Worm (Caenorhabditis elegans) whole organism, young adult: ENCODE measurements around the gene F59F5.4.

Experiments
- B0035.1 ChIP-seq: sonication (generic microtip); optimal IDR thresholded peaks from 2 replicates; lab custom pipeline; 2016; ENCODE audit warnings: missing genetic modification characterization, mild to moderate bottlenecking, missing compliant biosample characterization, missing genotype, missing genetic modification reagents
- B0261.1 ChIP-seq: sonication (generic microtip); optimal IDR thresholded peaks from 2 replicates; lab custom pipeline; 2016; ENCODE audit warnings: mild to moderate bottlenecking, missing genetic modification characterization, moderate library complexity, missing compliant biosample characterization
- B0336.3 ChIP-seq: fragments of 200-800 bp; sonication (Bioruptor generic); IDR thresholded peaks from 2 replicates; pipeline ENCODE4 v1.3.6; 2022; ENCODE audit warnings: missing genetic modification characterization, missing compliant biosample characterization
- C06A6.2 ChIP-seq: fragments of 200-800 bp; sonication (Bioruptor generic); conservative IDR thresholded peaks from 2 replicates; pipeline ENCODE4 v1.3.6; 2022; ENCODE audit warnings: missing genetic modification characterization, missing compliant biosample characterization
- C17E4.6 ChIP-seq: fragments of 200-800 bp; sonication (Bioruptor generic); IDR thresholded peaks from 2 replicates; pipeline ENCODE4 v1.3.6; 2022; ENCODE audit warnings: missing genetic modification reagents, missing genetic modification characterization, missing compliant biosample characterization
- F22D6.2 ChIP-seq: sonication (generic microtip); optimal IDR thresholded peaks from 2 replicates; lab custom pipeline; 2016; ENCODE audit warnings: mild to moderate bottlenecking, missing genetic modification characterization, missing compliant biosample characterization
- F23B12.7 ChIP-seq: sonication (generic microtip); optimal IDR thresholded peaks from 2 replicates; lab custom pipeline; 2017; ENCODE audit warnings: missing genetic modification characterization, mild to moderate bottlenecking, missing compliant biosample characterization, antibody characterized with exemption, moderate library complexity; ENCODE audit not compliant: insufficient read depth
- F57A8.1 ChIP-seq: fragments of 200-800 bp; sonication (Bioruptor generic); optimal IDR thresholded peaks from 2 replicates; lab custom pipeline; 2018; ENCODE audit warnings: mild to moderate bottlenecking, missing genetic modification characterization, moderate library complexity, missing compliant biosample characterization
- K12H6.12 ChIP-seq: fragments of 200-800 bp; sonication (Bioruptor generic); optimal IDR thresholded peaks from 2 replicates; lab custom pipeline; 2018; ENCODE audit warnings: mild to moderate bottlenecking, missing genetic modification characterization, missing compliant biosample characterization
- Y56A3A.18 ChIP-seq: fragments of 200-800 bp; sonication (Bioruptor generic); IDR thresholded peaks from 2 replicates; pipeline ENCODE4 v1.3.6; 2022; ENCODE audit warnings: missing genetic modification reagents, missing genetic modification characterization, missing compliant biosample characterization
- Y79H2A.3 ChIP-seq: fragments of 200-800 bp; sonication (Bioruptor generic); conservative IDR thresholded peaks from 2 replicates; pipeline ENCODE4 v1.3.6; 2022; ENCODE audit warnings: missing genetic modification reagents, missing genetic modification characterization, missing compliant biosample characterization
- akir-1 ChIP-seq: fragments of 200-800 bp; sonication (Bioruptor generic); optimal IDR thresholded peaks from 2 replicates; lab custom pipeline; 2018; ENCODE audit warnings: mild to moderate bottlenecking, missing genetic modification characterization, moderate library complexity, missing compliant biosample characterization
- ama-1 ChIP-seq, 3 experiments: fragments of 150-350 bp in 1 of 3; sonication (generic microtip) in 2 of 3; optimal IDR thresholded peaks; 2 replicates each; lab custom pipeline; 2014 to 2018; ENCODE audit warnings: missing biosample characterization in 2 of 3, missing genetic modification characterization in 2 of 3, missing genetic modification reagents in 2 of 3
- atf-7 ChIP-seq: sonication (generic microtip); optimal IDR thresholded peaks from 2 replicates; lab custom pipeline; 2017; ENCODE audit warnings: mild to moderate bottlenecking, missing genetic modification characterization, missing compliant biosample characterization
- attf-5 ChIP-seq: fragments of 200-800 bp; sonication (Bioruptor generic); optimal IDR thresholded peaks from 2 replicates; lab custom pipeline; 2018; ENCODE audit warnings: mild to moderate bottlenecking, missing genetic modification characterization, missing compliant biosample characterization
- bed-2 ChIP-seq: fragments of 200-800 bp; sonication (Bioruptor generic); IDR thresholded peaks from 2 replicates; pipeline ENCODE4 v1.3.6; 2022; ENCODE audit warnings: missing genetic modification reagents, missing genetic modification characterization, missing compliant biosample characterization
- cebp-1 ChIP-seq, 2 experiments: fragments of 200-800 bp in 1 of 2; sonication (Bioruptor generic) in 1 of 2; sonication (generic microtip) in 1 of 2; IDR thresholded peaks in 1 of 2; optimal IDR thresholded peaks in 1 of 2; 2 replicates each; pipeline versions ENCODE4 v1.3.6 to Lab custom; 2017 to 2022; ENCODE audit warnings: missing compliant biosample characterization in 2 of 2, missing genetic modification characterization in 2 of 2, mild to moderate bottlenecking in 1 of 2, missing genetic modification reagents in 1 of 2, moderate library complexity in 1 of 2
- ceh-27 ChIP-seq: fragments of 200-800 bp; sonication (Bioruptor generic); optimal IDR thresholded peaks from 2 replicates; lab custom pipeline; 2018; ENCODE audit warnings: mild to moderate bottlenecking, missing genetic modification characterization, moderate library complexity, missing compliant biosample characterization
- ceh-79 ChIP-seq: sonication (generic microtip); optimal IDR thresholded peaks from 2 replicates; lab custom pipeline; 2017; ENCODE audit warnings: mild to moderate bottlenecking, missing genetic modification characterization, missing compliant biosample characterization
- die-1 ChIP-seq: sonication (generic microtip); optimal IDR thresholded peaks from 2 replicates; lab custom pipeline; 2016; ENCODE audit warnings: missing genotype, mild to moderate bottlenecking, missing genetic modification characterization, missing compliant biosample characterization
- egl-18 ChIP-seq: fragments of 200-800 bp; sonication (Bioruptor generic); IDR thresholded peaks from 2 replicates; pipeline ENCODE4 v1.3.6; 2022; ENCODE audit warnings: missing genetic modification reagents, missing genetic modification characterization, missing compliant biosample characterization
- egl-44 ChIP-seq: fragments of 200-800 bp; sonication (Bioruptor generic); IDR thresholded peaks from 2 replicates; pipeline ENCODE4 v1.3.6; 2022; ENCODE audit warnings: missing genetic modification reagents, missing genetic modification characterization, missing compliant biosample characterization
- hmg-1.2 ChIP-seq: fragments of 200-800 bp; sonication (Bioruptor generic); IDR thresholded peaks from 2 replicates; pipeline ENCODE4 v1.3.6; 2022; ENCODE audit warnings: missing genetic modification reagents, missing genetic modification characterization, missing compliant biosample characterization
- hmg-20 ChIP-seq: fragments of 200-800 bp; sonication (Bioruptor generic); IDR thresholded peaks from 2 replicates; pipeline ENCODE4 v1.3.6; 2022; ENCODE audit warnings: missing genetic modification reagents, missing genetic modification characterization, missing compliant biosample characterization
- lin-35 ChIP-seq, 3 experiments: fragments of 150-350 bp in 2 of 3; sonication (generic microtip) in 1 of 3; optimal IDR thresholded peaks; 2 replicates each; lab custom pipeline; 2014 to 2018; ENCODE audit warnings: missing biosample characterization in 3 of 3, missing genetic modification characterization in 3 of 3, missing genetic modification reagents in 3 of 3
- lin-40 ChIP-seq: sonication (generic microtip); optimal IDR thresholded peaks from 2 replicates; lab custom pipeline; 2016; ENCODE audit warnings: missing genetic modification characterization, mild to moderate bottlenecking, missing compliant biosample characterization, missing genotype, missing genetic modification reagents
- mcd-1 ChIP-seq: fragments of 200-800 bp; sonication (Bioruptor generic); IDR thresholded peaks from 2 replicates; pipeline ENCODE4 v1.3.6; 2022; ENCODE audit warnings: missing genetic modification reagents, missing genetic modification characterization, missing compliant biosample characterization
- mel-28 ChIP-seq: sonication (generic microtip); optimal IDR thresholded peaks from 2 replicates; lab custom pipeline; 2016; ENCODE audit warnings: borderline replicate concordance, mild to moderate bottlenecking, missing genetic modification characterization, missing compliant biosample characterization
- nfyb-1 ChIP-seq: fragments of 200-800 bp; sonication (Bioruptor generic); IDR thresholded peaks from 2 replicates; pipeline ENCODE4 v1.3.6; 2022; ENCODE audit warnings: missing genetic modification reagents, missing genetic modification characterization, missing compliant biosample characterization
- nhr-179 ChIP-seq: sonication (generic microtip); optimal IDR thresholded peaks from 2 replicates; lab custom pipeline; 2016; ENCODE audit warnings: mild to moderate bottlenecking, missing genetic modification characterization, missing compliant biosample characterization
- pha-4 ChIP-seq: fragments of 150-350 bp; sonication (generic microtip); optimal IDR thresholded peaks from 2 replicates; lab custom pipeline; 2014; ENCODE audit warnings: missing biosample characterization, missing genetic modification reagents, missing genetic modification characterization
- rcor-1 ChIP-seq: fragments of 200-800 bp; sonication (Bioruptor generic); IDR thresholded peaks from 2 replicates; pipeline ENCODE4 v1.3.6; 2022; ENCODE audit warnings: missing genetic modification reagents, missing genetic modification characterization, missing compliant biosample characterization
- repo-1 ChIP-seq: sonication (generic microtip); optimal IDR thresholded peaks from 2 replicates; lab custom pipeline; 2017; ENCODE audit warnings: mild to moderate bottlenecking, missing genetic modification characterization, missing compliant biosample characterization
- rpc-1 ChIP-seq, 2 experiments: fragments of 150-350 bp in 1 of 2; sonication (generic microtip) in 1 of 2; optimal IDR thresholded peaks; 2 replicates each; lab custom pipeline; 2014 to 2018; ENCODE audit warnings: missing biosample characterization in 1 of 2, missing genetic modification characterization in 1 of 2, missing genetic modification reagents in 1 of 2, missing genotype in 1 of 2
- snpc-4 ChIP-seq, 5 experiments: fragments of 150-350 bp in 1 of 5; sonication (generic microtip) in 4 of 5; optimal IDR thresholded peaks; 2 replicates each; lab custom pipeline; 2014 to 2018; ENCODE audit warnings: missing genetic modification characterization in 5 of 5, missing biosample characterization in 3 of 5, antibody characterized with exemption in 2 of 5, mild to moderate bottlenecking in 2 of 5, missing compliant biosample characterization in 2 of 5, missing genotype in 2 of 5, moderate library complexity in 2 of 5, missing genetic modification reagents in 1 of 5
- unc-62 ChIP-seq: fragments of 150-350 bp; optimal IDR thresholded peaks from 2 replicates; lab custom pipeline; 2014; ENCODE audit warnings: missing biosample characterization, missing genetic modification reagents, missing genetic modification characterization
- ztf-22 ChIP-seq: fragments of 200-800 bp; sonication (Bioruptor generic); optimal IDR thresholded peaks from 2 replicates; lab custom pipeline; 2018; ENCODE audit warnings: mild to moderate bottlenecking, missing genetic modification characterization, moderate library complexity, missing compliant biosample characterization

Gene F59F5.4

ce11 chrX:10568385-10569149 is 25.8 kb downstream of the F59F5.4 start (continued):
- TF ChIP-seq pha-4 (tag; lab: Kevin White, UChicago) (peak; percentile 34), unc-62 (GFP tag; lab: Kevin White, UChicago) (peak; percentile 28), hmg-20 (GFP tag; lab: Robert Waterston, UW) (peak; percentile 44; the same call in 1 of the 2 replicates), repo-1 (tag; lab: Kevin White, UChicago) (peak; percentile 80), mel-28 (tag; lab: Kevin White, UChicago) (no peak), egl-44 (peak; percentile 63; the same call in 1 of the 2 replicates), hmg-1.2 (peak; percentile 87; the same call in 1 of the 2 replicates), ztf-22 (peak; percentile 55), nhr-179 (tag; lab: Kevin White, UChicago) (no peak), ama-1 (optimal IDR thresholded peaks at IDR 0.05; lab: Kevin White, UChicago) (peak; percentile 45), ama-1 (GFP tag; optimal IDR thresholded peaks at IDR 0.05; lab: Kevin White, UChicago) (no peak), lin-40 (tag; lab: Kevin White, UChicago) (peak; percentile 97), Y56A3A.18 (peak; percentile 76; the same call in 1 of the 2 replicates), cebp-1 (GFP tag; IDR thresholded peaks at IDR 0.05; lab: Robert Waterston, UW) (no peak), cebp-1 (tag; optimal IDR thresholded peaks at IDR 0.05; lab: Kevin White, UChicago) (peak; percentile 89), lin-35 (GFP tag; optimal IDR thresholded peaks at IDR 0.05; lab: Kevin White, UChicago) (peak in 1 of 3 experiments; percentile 74), C17E4.6 (GFP tag; lab: Robert Waterston, UW) (no peak), ceh-79 (tag; lab: Kevin White, UChicago) (peak; percentile 72), B0035.1 (tag; lab: Kevin White, UChicago) (peak; percentile 66), Y79H2A.3 (no peak), rpc-1 (optimal IDR thresholded peaks at IDR 0.05; lab: Kevin White, UChicago) (no peak), rpc-1 (tag; optimal IDR thresholded peaks at IDR 0.05; lab: Kevin White, UChicago) (no peak), K12H6.12 (tag; lab: Kevin White, UChicago) (peak; percentile 95), B0261.1 (tag; lab: Kevin White, UChicago) (peak; percentile 17), die-1 (tag; lab: Kevin White, UChicago) (peak; percentile 79), C06A6.2 (GFP tag; lab: Robert Waterston, UW) (peak; percentile 68; the same call in 1 of the 2 replicates), bed-2 (GFP tag; lab: Robert Waterston, UW) (peak; percentile 39; the same call in 1 of the 2 replicates), rcor-1 (GFP tag; lab: Robert Waterston, UW) (peak; percentile 25), snpc-4 (GFP tag; optimal IDR thresholded peaks at IDR 0.05; lab: Kevin White, UChicago) (peak; percentile 49), snpc-4 (tag; optimal IDR thresholded peaks at IDR 0.05; lab: Kevin White, UChicago) (peak; percentile 39 to 79 (median 64)), mcd-1 (GFP tag; lab: Robert Waterston, UW) (peak; percentile 85), atf-7 (tag; lab: Kevin White, UChicago) (peak; percentile 89), B0336.3 (peak; percentile 96), nfyb-1 (peak; percentile 88), attf-5 (GFP tag; lab: Kevin White, UChicago) (peak; percentile 95), akir-1 (GFP tag; lab: Kevin White, UChicago) (no peak), F57A8.1 (GFP tag; lab: Kevin White, UChicago) (no peak), ceh-27 (GFP tag; lab: Kevin White, UChicago) (peak; percentile 89), F23B12.7 (tag; lab: Kevin White, UChicago) (peak; percentile 7), egl-18 (peak; percentile 33; the same call in 1 of the 2 replicates), F22D6.2 (tag; lab: Kevin White, UChicago) (peak; percentile 50)
